Fruit fly (Drosophila melanogaster) whole organism, adult: ENCODE measurements around the gene CG1529.

Experiments
- CG11617 ChIP-seq: fragments of 200-800 bp; sonication (Bioruptor generic); optimal IDR thresholded peaks from 2 replicates; lab custom pipeline; 2017; ENCODE audit warnings: mild to moderate bottlenecking, missing biosample characterization, missing genetic modification reagents, missing genetic modification characterization
- CG12768 ChIP-seq: fragments of 200-800 bp; sonication (Bioruptor generic); optimal IDR thresholded peaks from 2 replicates; lab custom pipeline; 2017; ENCODE audit warnings: missing biosample characterization, missing genetic modification characterization, mild to moderate bottlenecking, moderate library complexity, missing genetic modification reagents
- CG33017 ChIP-seq: fragments of 200-800 bp; sonication (Bioruptor generic); optimal IDR thresholded peaks from 2 replicates; lab custom pipeline; 2018; ENCODE audit warnings: missing biosample characterization, mild to moderate bottlenecking, missing genetic modification characterization, moderate library complexity
- CG7045 ChIP-seq: fragments of 200-800 bp; sonication (Bioruptor generic); optimal IDR thresholded peaks from 2 replicates; lab custom pipeline; 2017; ENCODE audit warnings: missing biosample characterization, mild to moderate bottlenecking, missing genetic modification characterization
- CG7101 ChIP-seq: fragments of 200-800 bp; sonication (Bioruptor generic); optimal IDR thresholded peaks from 2 replicates; lab custom pipeline; 2018; ENCODE audit warnings: missing biosample characterization, mild to moderate bottlenecking, missing genetic modification characterization, moderate library complexity
- Clk ChIP-seq: fragments of 200-800 bp; sonication (Bioruptor generic); optimal IDR thresholded peaks from 2 replicates; lab custom pipeline; 2017; ENCODE audit warnings: missing biosample characterization, missing genetic modification characterization
- Crg-1 ChIP-seq: fragments of 200-800 bp; sonication (Bioruptor generic); optimal IDR thresholded peaks from 2 replicates; lab custom pipeline; 2016; ENCODE audit warnings: missing biosample characterization, missing genetic modification characterization
- cic ChIP-seq: fragments of 200-800 bp; sonication (Bioruptor generic); optimal IDR thresholded peaks from 2 replicates; lab custom pipeline; 2017; ENCODE audit warnings: missing biosample characterization, mild to moderate bottlenecking, missing genetic modification characterization, moderate library complexity
- cnc ChIP-seq, 2 experiments: fragments of >200 bp; optimal IDR thresholded peaks; 2 replicates each; lab custom pipeline; 2017
- kay ChIP-seq: fragments of 200-800 bp; sonication (Bioruptor generic); peaks from one replicate; lab custom pipeline; 2016; ENCODE audit warnings: missing biosample characterization, missing genetic modification characterization, borderline replicate concordance
- ovo ChIP-seq: fragments of 200-800 bp; sonication (Bioruptor generic); optimal IDR thresholded peaks from 2 replicates; lab custom pipeline; 2016; ENCODE audit warnings: missing biosample characterization, missing genetic modification characterization
- pad ChIP-seq: fragments of 200-800 bp; sonication (Bioruptor generic); optimal IDR thresholded peaks from 3 replicates; lab custom pipeline; 2017; ENCODE audit warnings: missing biosample characterization, missing genetic modification characterization, mild to moderate bottlenecking, moderate library complexity, missing genetic modification reagents
- tj ChIP-seq: fragments of 200-800 bp; sonication (Bioruptor generic); optimal IDR thresholded peaks from 3 replicates; lab custom pipeline; 2017; ENCODE audit warnings: missing biosample characterization, mild to moderate bottlenecking, missing genetic modification characterization, moderate library complexity
- toe ChIP-seq: fragments of 200-800 bp; sonication (Bioruptor generic); optimal IDR thresholded peaks from 2 replicates; lab custom pipeline; 2016; ENCODE audit warnings: missing biosample characterization, missing genetic modification characterization

- no peak for TF ChIP-seq kay (GFP tag; lab: Kevin White, UChicago)
- no peak for TF ChIP-seq tj (GFP tag; lab: Kevin White, UChicago)
- TF ChIP-seq pad (GFP tag; lab: Kevin White, UChicago): no peak
- no peak for TF ChIP-seq cnc (optimal IDR thresholded peaks at IDR 0.05; lab: Kevin White, UChicago)
- TF ChIP-seq CG7101: no peak
- TF ChIP-seq Clk (GFP tag; lab: Kevin White, UChicago): no peak
- TF ChIP-seq CG33017: no peak
- TF ChIP-seq CG11617 (GFP tag; lab: Kevin White, UChicago): no peak
- no peak for TF ChIP-seq toe (GFP tag; lab: Kevin White, UChicago)
- no peak for TF ChIP-seq cic (GFP tag; lab: Kevin White, UChicago)
- no peak for TF ChIP-seq CG12768 (GFP tag; lab: Kevin White, UChicago)
- TF ChIP-seq ovo (GFP tag; lab: Kevin White, UChicago): no peak
- no peak for TF ChIP-seq Crg-1 (GFP tag; lab: Kevin White, UChicago)
- no peak for TF ChIP-seq CG7045
Observed at dm6 chrX:20984386-20984785, 47.4 kb downstream of the CG1529 start, which contains the start of gene CG11666.
